Worm (Caenorhabditis elegans): ENCODE results near the gene F40A3.1.

ce11 chrV:7899761-7900160 is 8.4 kb downstream of the F40A3.1 start, which contains the start of gene F40A3.7:
- TF ChIP-seq pha-4 (tag; optimal IDR thresholded peaks at IDR 0.05) (no peak), nhr-12 (tag; optimal IDR thresholded peaks at IDR 0.05) (no peak), nhr-237 (tag; optimal IDR thresholded peaks at IDR 0.05) (no peak), nhr-77 (tag; optimal IDR thresholded peaks at IDR 0.05) (no peak), unc-62 (GFP tag; optimal IDR thresholded peaks at IDR 0.05) (no peak), unc-39 (tag; optimal IDR thresholded peaks at IDR 0.05) (no peak), mdl-1 (tag; optimal IDR thresholded peaks at IDR 0.05) (no peak)
